Worm (Caenorhabditis elegans): ENCODE data around the gene Y97E10AR.1.

The Y97E10AR.1 gene

ce11 chrV:8054130-8054529, 52.9 kb downstream of the Y97E10AR.1 start, which contains the start of gene ZC513.2 (continued):
- TF ChIP-seq Y56A3A.18 (GFP tag; IDR thresholded peaks at IDR 0.05), result no peak
- no peak for TF ChIP-seq B0035.1 (tag; optimal IDR thresholded peaks at IDR 0.05)
- TF ChIP-seq ekl-4 (GFP tag; IDR thresholded peaks at IDR 0.05), result no peak
- no peak for TF ChIP-seq snpc-1.1 (tag; optimal IDR thresholded peaks at IDR 0.05; ENCODE audit: insufficient read depth)
- TF ChIP-seq ZK185.1 (tag; optimal IDR thresholded peaks at IDR 0.05; ENCODE audit: poor library complexity, severe bottlenecking), result no peak

All from whole organism, young adult.